Fruit fly (Drosophila melanogaster): ENCODE measurements around the gene Msp300.

Gene Msp300

DNA sequence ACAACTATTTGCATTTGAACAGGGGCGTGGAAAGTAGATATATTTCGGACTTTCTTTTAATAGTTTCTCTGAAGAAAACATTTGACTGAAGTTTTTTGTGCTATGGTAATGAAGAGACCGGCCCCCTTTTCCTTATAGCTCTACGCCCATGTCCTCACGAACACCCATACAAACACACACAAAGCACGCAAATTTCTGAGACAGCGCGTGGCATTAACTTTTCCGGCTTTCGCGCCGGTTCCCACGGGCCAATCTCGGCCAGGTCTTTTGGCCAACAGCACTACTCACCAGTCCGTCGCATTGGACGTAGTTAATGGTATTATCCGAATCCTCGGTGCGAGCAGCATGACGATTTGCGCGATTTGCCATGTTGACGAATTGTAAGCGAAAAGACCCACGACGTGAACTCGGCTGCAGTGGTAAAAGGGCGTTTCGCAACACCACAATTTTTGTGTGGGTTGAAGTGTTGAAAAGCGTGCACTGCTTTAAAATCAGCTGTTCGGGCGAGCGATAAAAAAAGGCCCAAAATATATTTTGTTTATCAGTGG, 48.2 kb upstream of the Msp300 start, which contains the start of gene senju (continued):
- TF ChIP-seq ERR (GFP tag; optimal IDR thresholded peaks at IDR 0.05) (peak; percentile 56), pum (GFP tag; optimal IDR thresholded peaks at IDR 0.05) (peak; percentile 83), CG11504 (tag; optimal IDR thresholded peaks at IDR 0.05) (peak; percentile 76), CG10543 (GFP tag; optimal IDR thresholded peaks at IDR 0.05) (peak; percentile 88), CG17829 (tag; optimal IDR thresholded peaks at IDR 0.05) (peak; percentile 63), Hr51 (GFP tag; optimal IDR thresholded peaks at IDR 0.05) (peak; percentile 82 to 86), Fer1 (GFP tag; optimal IDR thresholded peaks at IDR 0.05) (peak; percentile 87), Eip74EF (GFP tag; optimal IDR thresholded peaks at IDR 0.05) (peak in 1 of 2 experiments; percentile 80), pho (GFP tag; optimal IDR thresholded peaks at IDR 0.05) (peak; percentile 86), hb (GFP tag; IDR thresholded peaks at IDR 0.05; ENCODE audit: partially characterized antibody) (no peak), Dad (GFP tag; optimal IDR thresholded peaks at IDR 0.05) (peak; percentile 88), CG6765 (GFP tag; optimal IDR thresholded peaks at IDR 0.05) (peak; percentile 81), chinmo (GFP tag; IDR thresholded peaks at IDR 0.05; ENCODE audit: partially characterized antibody) (peak; percentile 89), HmgD (GFP tag; optimal IDR thresholded peaks at IDR 0.05) (peak; percentile 87), CG12942 (GFP tag; optimal IDR thresholded peaks at IDR 0.05) (peak; percentile 84), ap (GFP tag; IDR thresholded peaks at IDR 0.05) (peak; percentile 75; the same call in 1 of the 2 replicates), CG6683 (GFP tag; optimal IDR thresholded peaks at IDR 0.05) (peak; percentile 70), CG8944 (GFP tag; optimal IDR thresholded peaks at IDR 0.05) (peak; percentile 93), Jarid2 (GFP tag; optimal IDR thresholded peaks at IDR 0.05) (peak; percentile 56), Doc3 (GFP tag; IDR thresholded peaks at IDR 0.05; ENCODE audit: partially characterized antibody) (no peak), TFAM (GFP tag; optimal IDR thresholded peaks at IDR 0.05) (no peak), stc (GFP tag; IDR thresholded peaks at IDR 0.05) (peak; percentile 69), Nf-YC (tag; optimal IDR thresholded peaks at IDR 0.05) (peak; percentile 73), Blimp-1 (GFP tag; optimal IDR thresholded peaks at IDR 0.05) (peak; percentile 71), CG34422 (GFP tag; IDR thresholded peaks at IDR 0.05) (peak; percentile 94), CG1233 (GFP tag; optimal IDR thresholded peaks at IDR 0.05) (peak; percentile 71), CG12659 (GFP tag; optimal IDR thresholded peaks at IDR 0.05) (peak; percentile 90), Ada2b (GFP tag; IDR thresholded peaks at IDR 0.05) (peak; percentile 81), tna (GFP tag; IDR thresholded peaks at IDR 0.05; ENCODE audit: partially characterized antibody) (no peak), CG33557 (GFP tag; optimal IDR thresholded peaks at IDR 0.05) (peak; percentile 72), zfh2 (GFP tag; optimal IDR thresholded peaks at IDR 0.05) (peak; percentile 90), ham (GFP tag; IDR thresholded peaks at IDR 0.05) (peak; percentile 40; the same call in 1 of the 2 replicates), crp (GFP tag; optimal IDR thresholded peaks at IDR 0.05) (peak; percentile 92 to 99), lola (GFP tag; optimal IDR thresholded peaks at IDR 0.05) (peak in 1 of 3 experiments; percentile 57), hbn (GFP tag; IDR thresholded peaks at IDR 0.05; ENCODE audit: partially characterized antibody) (0 out of 2 replicates have a peak, but pooled peaks have one; percentile 42), D19B (GFP tag; optimal IDR thresholded peaks at IDR 0.05) (peak; percentile 71), Poxn (GFP tag; IDR thresholded peaks at IDR 0.05) (no peak), CG4707 (GFP tag; optimal IDR thresholded peaks at IDR 0.05) (peak; percentile 65), her (GFP tag; optimal IDR thresholded peaks at IDR 0.05) (peak; percentile 91), CG11456 (GFP tag; IDR thresholded peaks at IDR 0.05) (peak; percentile 90), CG42726 (GFP tag; IDR thresholded peaks at IDR 0.05; ENCODE audit: partially characterized antibody) (peak; percentile 36; the same call in 1 of the 2 replicates), CG4424 (GFP tag; optimal IDR thresholded peaks at IDR 0.05) (peak; percentile 90), fu2 (GFP tag; optimal IDR thresholded peaks at IDR 0.05) (peak; percentile 88), CG11247 (GFP tag; IDR thresholded peaks at IDR 0.05) (peak; percentile 83), Nf-YB (GFP tag; optimal IDR thresholded peaks at IDR 0.05) (peak; percentile 58), CG12104 (GFP tag; optimal IDR thresholded peaks at IDR 0.05) (peak; percentile 73), ash1 (GFP tag; optimal IDR thresholded peaks at IDR 0.05) (peak; percentile 74), CG14710 (tag; optimal IDR thresholded peaks at IDR 0.05) (peak; percentile 69)

Measured in whole organism, embryonic.